Worm (Caenorhabditis elegans) whole organism, L4 larva: Measurements from ENCODE around the gene tomm-22.
"Not testable (repeated sequence)": the region's sequence is repeated elsewhere in the genome, so short reads cannot be mapped to it uniquely, and the experiment has no call there.

Experiments
- F10B5.3 ChIP-seq: sonication (generic microtip); optimal IDR thresholded peaks from 2 replicates; lab custom pipeline; 2016; ENCODE audit warnings: mild to moderate bottlenecking, missing genetic modification characterization, missing compliant biosample characterization
- F37D6.2 ChIP-seq: sonication (generic microtip); optimal IDR thresholded peaks from 2 replicates; lab custom pipeline; 2016; ENCODE audit warnings: mild to moderate bottlenecking, missing genetic modification characterization, missing compliant biosample characterization
- aha-1 ChIP-seq: fragments of 150-350 bp; peaks from one replicate; lab custom pipeline; 2014; ENCODE audit warnings: missing biosample characterization, missing genetic modification characterization
- aly-2 ChIP-seq: sonication (generic microtip); optimal IDR thresholded peaks from 2 replicates; lab custom pipeline; 2018; ENCODE audit warnings: missing biosample characterization, missing genetic modification characterization
- ama-1 ChIP-seq: fragments of 150-350 bp; optimal IDR thresholded peaks from 2 replicates; lab custom pipeline; 2014; ENCODE audit warnings: inconsistent platforms, mixed read lengths
- attf-4 ChIP-seq: sonication (generic microtip); optimal IDR thresholded peaks from 3 replicates; lab custom pipeline; 2017; ENCODE audit warnings: missing biosample characterization, missing genetic modification characterization
- ceh-32 ChIP-seq: sonication (generic microtip); optimal IDR thresholded peaks from 2 replicates; lab custom pipeline; 2016; ENCODE audit warnings: mild to moderate bottlenecking, missing genetic modification characterization, missing compliant biosample characterization; ENCODE audit not compliant: poor library complexity
- daf-16 ChIP-seq, 3 experiments: sonication (generic microtip); optimal IDR thresholded peaks; 2 replicates each; lab custom pipeline; 2016 to 2017; ENCODE audit warnings: missing genetic modification characterization in 3 of 3, missing genetic modification reagents in 3 of 3, mild to moderate bottlenecking in 2 of 3, missing compliant biosample characterization in 2 of 3, missing biosample characterization in 1 of 3, moderate library complexity in 1 of 3
- egl-43 ChIP-seq: fragments of 200-800 bp; sonication (Bioruptor generic); IDR thresholded peaks from 2 replicates; pipeline ENCODE4 v1.3.6; 2022; ENCODE audit warnings: missing genetic modification reagents, missing genetic modification characterization, missing compliant biosample characterization
- hmg-1.1 ChIP-seq: fragments of 200-800 bp; sonication (Bioruptor generic); IDR thresholded peaks from 2 replicates; pipeline ENCODE4 v1.3.6; 2022; ENCODE audit warnings: missing genetic modification reagents, missing genetic modification characterization, missing compliant biosample characterization
- lin-1 ChIP-seq: fragments of 200-800 bp; sonication (Bioruptor generic); IDR thresholded peaks from 2 replicates; pipeline ENCODE4 v1.3.6; 2022; ENCODE audit warnings: missing genetic modification reagents, missing genetic modification characterization, missing compliant biosample characterization
- lin-13 ChIP-seq: fragments of 150-350 bp; optimal IDR thresholded peaks from 2 replicates; lab custom pipeline; 2014; ENCODE audit warnings: missing biosample characterization, missing genetic modification reagents, missing genetic modification characterization
- lin-38 ChIP-seq: fragments of 200-800 bp; sonication (Bioruptor generic); IDR thresholded peaks from 2 replicates; pipeline ENCODE4 v1.3.6; 2022; ENCODE audit warnings: missing genetic modification reagents, missing genetic modification characterization, missing compliant biosample characterization
- madf-5 ChIP-seq, 2 experiments: fragments of 200-800 bp; sonication (Bioruptor generic); IDR thresholded peaks; 2 replicates each; pipeline ENCODE4 v1.3.6; 2022; ENCODE audit warnings: missing compliant biosample characterization in 2 of 2, missing genetic modification characterization in 2 of 2
- nhr-237 ChIP-seq: sonication (generic microtip); optimal IDR thresholded peaks from 2 replicates; lab custom pipeline; 2017; ENCODE audit warnings: missing biosample characterization, missing genetic modification characterization
- nhr-28 ChIP-seq: fragments of 150-350 bp; optimal IDR thresholded peaks from 2 replicates; lab custom pipeline; 2014; ENCODE audit warnings: missing biosample characterization, missing genetic modification characterization
- nhr-48 ChIP-seq: sonication (generic microtip); optimal IDR thresholded peaks from 2 replicates; lab custom pipeline; 2016; ENCODE audit warnings: mild to moderate bottlenecking, missing genetic modification characterization, missing compliant biosample characterization
- nhr-76 ChIP-seq: fragments of 150-350 bp; optimal IDR thresholded peaks from 2 replicates; lab custom pipeline; 2014; ENCODE audit warnings: missing biosample characterization, missing genetic modification characterization
- nhr-77 ChIP-seq: fragments of 150-350 bp; optimal IDR thresholded peaks from 2 replicates; lab custom pipeline; 2014; ENCODE audit warnings: missing biosample characterization, missing genetic modification characterization
- pha-4 ChIP-seq, 2 experiments: fragments of 150-350 bp in 1 of 2; fragments of 200-800 bp in 1 of 2; sonication (Bioruptor generic) in 1 of 2; IDR thresholded peaks in 1 of 2; optimal IDR thresholded peaks in 1 of 2; 2 replicates each; pipeline versions ENCODE4 v1.3.6 to Lab custom; 2014 to 2022; ENCODE audit warnings: missing genetic modification characterization in 2 of 2, missing genetic modification reagents in 2 of 2, missing biosample characterization in 1 of 2, missing compliant biosample characterization in 1 of 2
- php-3 ChIP-seq: fragments of 200-800 bp; sonication (Bioruptor generic); IDR thresholded peaks from 2 replicates; pipeline ENCODE4 v1.3.6; 2022; ENCODE audit warnings: missing genetic modification reagents, missing genetic modification characterization, missing compliant biosample characterization
- set-16 ChIP-seq: fragments of 200-800 bp; sonication (Bioruptor generic); IDR thresholded peaks from 2 replicates; pipeline ENCODE4 v1.3.6; 2022; ENCODE audit warnings: missing genetic modification reagents, missing genetic modification characterization, missing compliant biosample characterization
- zfp-3 ChIP-seq: fragments of 200-800 bp; sonication (Bioruptor generic); conservative IDR thresholded peaks from 2 replicates; pipeline ENCODE4 v1.3.6; 2022; ENCODE audit warnings: missing genetic modification reagents, missing genetic modification characterization, missing compliant biosample characterization
- ztf-11 ChIP-seq: fragments of 150-350 bp; optimal IDR thresholded peaks from 2 replicates; lab custom pipeline; 2014; ENCODE audit warnings: missing biosample characterization, missing genetic modification characterization

Gene tomm-22

DNA sequence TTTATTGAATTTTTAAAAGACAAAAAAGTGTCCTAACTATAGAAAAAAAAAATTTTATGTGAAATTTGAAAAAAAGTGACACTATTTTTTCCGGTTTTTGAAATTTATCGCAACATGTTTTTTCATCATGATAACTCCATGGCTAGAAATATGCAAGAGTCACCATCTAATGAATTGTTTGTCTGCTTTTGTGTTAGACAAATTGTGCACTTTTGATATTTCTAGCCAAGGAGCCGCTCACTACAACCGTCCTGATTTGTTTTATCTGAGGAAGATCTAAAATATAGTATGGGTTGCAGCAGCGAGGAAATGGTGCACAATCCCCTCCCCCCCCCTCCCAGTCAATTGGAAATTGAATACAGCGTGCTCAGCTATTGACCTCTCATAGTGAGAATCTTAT is 15.6 kb downstream of the tomm-22 start, which contains the start of gene W10D9.1:
Gene W10D9.1 (plus strand): TSS at position 301 of the 400 bp plus-strand sequence.
- not testable (repeated sequence) for TF ChIP-seq F37D6.2 (tag; lab: Kevin White, UChicago); pha-4 (GFP tag; IDR thresholded peaks at IDR 0.05; lab: Robert Waterston, UW); pha-4 (tag; optimal IDR thresholded peaks at IDR 0.05; lab: Kevin White, UChicago); attf-4 (tag; lab: Kevin White, UChicago)

DNA sequence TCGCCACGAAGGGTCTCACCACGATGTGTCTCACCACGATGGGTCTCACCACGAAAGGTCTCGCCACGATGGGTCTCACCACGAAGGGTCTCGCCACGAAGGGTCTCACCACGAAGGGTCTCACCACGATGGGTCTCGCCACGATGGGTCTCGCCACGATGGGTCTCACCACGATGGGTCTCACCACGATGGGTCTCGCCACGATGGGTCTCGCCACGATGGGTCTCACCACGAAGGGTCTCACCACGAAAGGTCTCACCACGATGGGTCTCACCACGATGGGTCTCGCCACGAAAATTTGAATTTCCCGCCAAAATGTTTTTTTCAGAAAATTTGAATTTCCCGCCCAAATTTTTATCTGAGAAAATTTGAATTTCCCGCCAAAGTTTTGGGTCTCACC is 18.1 kb downstream of the tomm-22 start:
- TF ChIP-seq set-16 (GFP tag; lab: Robert Waterston, UW): peak; percentile 86

DNA sequence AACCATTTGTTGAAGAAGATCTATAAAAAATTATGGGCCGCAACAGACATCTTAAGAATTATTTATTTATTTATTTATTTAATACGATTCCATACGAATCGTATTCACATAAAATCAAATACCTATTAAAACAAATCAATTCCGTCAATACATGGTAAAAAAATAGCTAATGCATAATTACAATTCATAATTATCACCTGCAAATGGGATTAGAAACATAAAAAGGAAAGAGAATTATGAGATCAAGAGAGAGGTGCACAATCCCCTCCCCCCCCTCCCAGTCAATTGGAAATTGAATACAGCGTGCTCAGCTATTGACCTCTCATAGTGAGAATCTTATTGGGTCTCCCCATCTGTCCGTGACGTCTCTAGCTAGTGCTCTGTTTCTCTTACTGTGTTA is 29.2 kb downstream of the tomm-22 start, which contains the start of gene C24H12.1:
Gene C24H12.1 (plus strand): TSS at position 301 of the 400 bp plus-strand sequence.
- TF ChIP-seq madf-5 (GFP tag; IDR thresholded peaks at IDR 0.05; lab: Robert Waterston, UW); ztf-11 (tag; lab: Kevin White, UChicago); lin-38 (GFP tag; lab: Robert Waterston, UW): not testable (repeated sequence)
- TF ChIP-seq, all 104 proteins: peak for 0; not testable (repeated sequence) for 104

DNA sequence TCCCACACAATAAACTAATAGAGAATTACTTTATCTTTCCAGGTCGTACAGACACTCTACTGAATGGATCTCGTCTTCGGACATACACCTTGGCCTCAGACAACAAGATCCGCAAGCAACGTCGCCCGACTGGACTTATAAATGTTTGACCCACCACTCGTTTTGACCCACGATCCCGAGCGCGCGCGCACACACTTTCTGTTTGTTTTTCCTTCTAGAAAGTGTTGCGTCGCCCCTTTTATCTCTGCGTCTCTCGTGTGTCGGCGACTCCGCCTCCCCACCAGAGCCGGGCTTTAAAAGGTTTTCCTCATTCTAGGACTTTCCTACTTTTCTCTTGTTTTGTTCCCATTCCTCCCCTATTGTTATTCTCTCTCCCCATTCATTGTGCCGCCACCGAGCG is 33.0 kb downstream of the tomm-22 start:
- TF ChIP-seq lin-38 (GFP tag; lab: Robert Waterston, UW) (no peak), aha-1 (tag; lab: Kevin White, UChicago) (peak; percentile 21)

DNA sequence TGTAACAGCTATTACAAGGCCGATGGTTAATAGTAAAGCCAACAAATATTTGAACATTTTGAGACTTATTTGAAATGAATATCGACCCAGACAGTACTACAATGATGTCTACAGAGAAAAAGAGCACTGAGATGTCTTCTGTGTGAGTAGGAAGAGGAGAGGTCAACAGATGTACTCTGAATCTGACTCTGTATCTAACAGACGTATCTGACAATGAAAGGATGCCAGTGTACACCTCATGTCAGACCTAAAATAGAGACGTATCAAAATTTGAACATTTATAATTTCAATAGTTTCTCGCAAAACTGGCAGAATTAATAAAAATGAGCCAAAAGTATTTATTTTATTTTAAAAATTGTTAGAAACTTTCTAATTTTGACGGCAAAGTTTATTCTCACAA is 47.2 kb downstream of the tomm-22 start, which contains the start of gene C24H12.8:
Gene C24H12.8 (minus strand): TSS at position 101 of the 400 bp plus-strand sequence.
- TF ChIP-seq zfp-3 (GFP tag; lab: Robert Waterston, UW): no peak

DNA sequence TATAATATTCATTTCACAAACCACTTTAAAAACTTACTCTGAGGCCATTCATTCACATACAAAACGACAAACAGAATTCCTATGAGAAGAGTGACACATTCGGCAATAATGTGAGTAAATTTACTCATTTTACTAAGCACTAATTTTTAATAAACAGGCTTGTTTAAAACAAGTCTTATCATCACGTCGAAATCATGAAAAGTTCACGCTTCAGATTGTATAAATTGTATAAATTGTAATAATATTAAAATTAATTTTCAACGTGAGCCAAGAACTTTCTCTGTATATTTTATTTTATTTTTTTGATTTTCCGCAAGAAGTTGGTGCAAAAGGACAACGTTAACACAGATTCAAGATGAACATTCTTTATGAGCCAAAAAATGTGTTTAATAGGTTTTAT is 51.5 kb downstream of the tomm-22 start, which contains the start of gene C24H12.6:
Gene C24H12.6 (minus strand): TSS at position 101 of the 400 bp plus-strand sequence.
- no peak for TF ChIP-seq F10B5.3 (tag; lab: Kevin White, UChicago)
- no peak for TF ChIP-seq nhr-76
- TF ChIP-seq nhr-237 (tag; lab: Kevin White, UChicago): no peak
- no peak for TF ChIP-seq nhr-48
- TF ChIP-seq daf-16 (GFP tag; optimal IDR thresholded peaks at IDR 0.05; lab: Kevin White, UChicago): no peak
- no peak for TF ChIP-seq daf-16 (tag; optimal IDR thresholded peaks at IDR 0.05; lab: Kevin White, UChicago)
- TF ChIP-seq ceh-32 (tag; lab: Kevin White, UChicago): no peak
- no peak for TF ChIP-seq nhr-28 (tag; lab: Kevin White, UChicago)
- TF ChIP-seq hmg-1.1 (GFP tag; lab: Robert Waterston, UW): no peak
- TF ChIP-seq lin-1 (GFP tag; lab: Robert Waterston, UW): no peak
- no peak for TF ChIP-seq F37D6.2 (tag; lab: Kevin White, UChicago)
- TF ChIP-seq nhr-77 (tag; lab: Kevin White, UChicago): no peak
- TF ChIP-seq ama-1 (lab: Kevin White, UChicago): no peak
- no peak for TF ChIP-seq madf-5 (GFP tag; IDR thresholded peaks at IDR 0.05; lab: Robert Waterston, UW)
- no peak for TF ChIP-seq aly-2
- no peak for TF ChIP-seq lin-13 (GFP tag; lab: Kevin White, UChicago)
- TF ChIP-seq php-3 (GFP tag; lab: Robert Waterston, UW): no peak
- TF ChIP-seq egl-43 (GFP tag; lab: Robert Waterston, UW): no peak
